Fruit fly (Drosophila melanogaster) whole organism, embryonic: ENCODE measurements around the gene CG17283.
A peak's percentile ranks its signal among the peaks of the same experiment; 100 is the strongest.

ENCODE experiments used
- Ada2b ChIP-seq: fragments of 200-800 bp; sonication (Bioruptor generic); IDR thresholded peaks from 2 replicates; pipeline ENCODE4 v1.3.6; 2022; ENCODE audit warnings: missing biosample characterization, missing genetic modification characterization
- Asciz ChIP-seq: fragments of 200-800 bp; sonication (Bioruptor generic); optimal IDR thresholded peaks from 2 replicates; lab custom pipeline; 2017; ENCODE audit warnings: missing biosample characterization, mild to moderate bottlenecking, missing genetic modification characterization, missing genetic modification reagents
- Atf6 ChIP-seq: fragments of 200-800 bp; sonication (Bioruptor generic); IDR thresholded peaks from 2 replicates; pipeline ENCODE4 v1.3.6; 2022; ENCODE audit warnings: missing biosample characterization, missing genetic modification characterization
- Blimp-1 ChIP-seq: fragments of 200-800 bp; sonication (Bioruptor generic); optimal IDR thresholded peaks from 3 replicates; lab custom pipeline; 2018; ENCODE audit warnings: missing biosample characterization, missing genetic modification characterization, mild to moderate bottlenecking, moderate library complexity, missing genetic modification reagents
- CG10274 ChIP-seq: fragments of 200-800 bp; sonication (Bioruptor generic); optimal IDR thresholded peaks from 3 replicates; lab custom pipeline; 2017; ENCODE audit warnings: missing biosample characterization, mild to moderate bottlenecking, missing genetic modification characterization
- CG10321 ChIP-seq: fragments of 200-800 bp; sonication (Bioruptor generic); IDR thresholded peaks from 2 replicates; pipeline ENCODE4 v1.3.6; 2022; ENCODE audit warnings: missing biosample characterization, missing genetic modification characterization
- CG10543 ChIP-seq: fragments of 200-800 bp; sonication (Bioruptor generic); optimal IDR thresholded peaks from 3 replicates; lab custom pipeline; 2017; ENCODE audit warnings: missing biosample characterization, mild to moderate bottlenecking, missing genetic modification characterization, moderate library complexity
- CG11695 ChIP-seq: fragments of 200-800 bp; sonication (Bioruptor generic); IDR thresholded peaks from 3 replicates; pipeline ENCODE4 v1.3.6; 2022; ENCODE audit warnings: missing biosample characterization, missing genetic modification characterization
- CG12769 ChIP-seq: fragments of 200-800 bp; sonication (Bioruptor generic); optimal IDR thresholded peaks from 2 replicates; lab custom pipeline; 2019; ENCODE audit warnings: missing biosample characterization, mild to moderate bottlenecking, missing genetic modification characterization, moderate library complexity
- CG12942 ChIP-seq: fragments of 200-800 bp; sonication (Bioruptor generic); optimal IDR thresholded peaks from 3 replicates; lab custom pipeline; 2016; ENCODE audit warnings: missing biosample characterization, missing genetic modification characterization
- CG16779 ChIP-seq: fragments of 200-800 bp; sonication (Bioruptor generic); IDR thresholded peaks from 2 replicates; pipeline ENCODE4 v1.3.6; 2022; ENCODE audit warnings: missing biosample characterization, missing genetic modification characterization
- CG17359 ChIP-seq: fragments of 200-800 bp; sonication (Bioruptor generic); optimal IDR thresholded peaks from 3 replicates; lab custom pipeline; 2018; ENCODE audit warnings: missing biosample characterization, mild to moderate bottlenecking, missing genetic modification characterization, moderate library complexity
- CG1792 ChIP-seq: fragments of 200-800 bp; sonication (Bioruptor generic); optimal IDR thresholded peaks from 2 replicates; lab custom pipeline; 2016; ENCODE audit warnings: missing biosample characterization, missing genetic modification characterization
- CG31365 ChIP-seq: fragments of 200-800 bp; sonication (Bioruptor generic); optimal IDR thresholded peaks from 2 replicates; lab custom pipeline; 2018; ENCODE audit warnings: missing biosample characterization, mild to moderate bottlenecking, missing genetic modification characterization
- CG3163 ChIP-seq: fragments of 200-800 bp; sonication (Bioruptor generic); optimal IDR thresholded peaks from 3 replicates; lab custom pipeline; 2016; ENCODE audit warnings: missing biosample characterization, missing genetic modification characterization
- CG3995 ChIP-seq: fragments of 200-800 bp; sonication (Bioruptor generic); optimal IDR thresholded peaks from 3 replicates; lab custom pipeline; 2016; ENCODE audit warnings: missing biosample characterization, missing genetic modification characterization
- CG8281 ChIP-seq: fragments of 200-800 bp; sonication (Bioruptor generic); optimal IDR thresholded peaks from 2 replicates; lab custom pipeline; 2018; ENCODE audit warnings: missing biosample characterization, mild to moderate bottlenecking, missing genetic modification characterization, moderate library complexity
- CG8765 ChIP-seq: fragments of 200-800 bp; sonication (Bioruptor generic); IDR thresholded peaks from 2 replicates; pipeline ENCODE4 v1.3.6; 2022; ENCODE audit warnings: missing biosample characterization, missing genetic modification characterization
- CHES-1-like ChIP-seq: fragments of 200-800 bp; sonication (Bioruptor generic); optimal IDR thresholded peaks from 2 replicates; lab custom pipeline; 2016; ENCODE audit warnings: missing biosample characterization, missing genetic modification characterization
- D19B ChIP-seq: fragments of 200-800 bp; sonication (Bioruptor generic); optimal IDR thresholded peaks from 2 replicates; lab custom pipeline; 2017; ENCODE audit warnings: missing biosample characterization, mild to moderate bottlenecking, missing genetic modification characterization
- Doc2 ChIP-seq: fragments of 200-800 bp; sonication (Bioruptor generic); IDR thresholded peaks from 2 replicates; pipeline ENCODE4 v1.3.6; 2022; ENCODE audit warnings: missing biosample characterization, missing genetic modification characterization
- Fer3 ChIP-seq: fragments of 200-800 bp; sonication (Bioruptor generic); optimal IDR thresholded peaks from 2 replicates; lab custom pipeline; 2018; ENCODE audit warnings: missing biosample characterization, mild to moderate bottlenecking, missing genetic modification characterization, moderate library complexity
- HmgZ ChIP-seq: fragments of 200-800 bp; sonication (Bioruptor generic); optimal IDR thresholded peaks from 2 replicates; lab custom pipeline; 2018; ENCODE audit warnings: missing biosample characterization, mild to moderate bottlenecking, missing genetic modification characterization
- Hr78 ChIP-seq, 2 experiments: fragments of 200-800 bp in 1 of 2; fragments of >200 bp in 1 of 2; sonication (Bioruptor generic) in 1 of 2; optimal IDR thresholded peaks; 2 replicates each; lab custom pipeline; 2017 to 2019; ENCODE audit warnings: missing biosample characterization in 2 of 2, missing genetic modification characterization in 2 of 2, mild to moderate bottlenecking in 1 of 2, moderate library complexity in 1 of 2
- MTF-1 ChIP-seq: fragments of 200-800 bp; sonication (Bioruptor generic); optimal IDR thresholded peaks from 2 replicates; lab custom pipeline; 2018; ENCODE audit warnings: missing biosample characterization, mild to moderate bottlenecking, missing genetic modification characterization, borderline replicate concordance
- Max ChIP-seq: fragments of 200-800 bp; sonication (Bioruptor generic); optimal IDR thresholded peaks from 2 replicates; lab custom pipeline; 2016; ENCODE audit warnings: missing biosample characterization, mild to moderate bottlenecking, missing genetic modification characterization
- NC2β ChIP-seq: fragments of 200-800 bp; sonication (Bioruptor generic); optimal IDR thresholded peaks from 2 replicates; lab custom pipeline; 2016; ENCODE audit warnings: missing biosample characterization, missing genetic modification characterization
- Nf-YC ChIP-seq: fragments of 200-800 bp; optimal IDR thresholded peaks from 3 replicates; lab custom pipeline; 2019; ENCODE audit warnings: missing biosample characterization, mild to moderate bottlenecking, missing genetic modification characterization, moderate library complexity
- Oli ChIP-seq: fragments of 200-800 bp; sonication (Bioruptor generic); optimal IDR thresholded peaks from 2 replicates; lab custom pipeline; 2018; ENCODE audit warnings: missing biosample characterization, mild to moderate bottlenecking, missing genetic modification characterization, moderate library complexity
- Ravus ChIP-seq: fragments of 200-800 bp; sonication (Bioruptor generic); IDR thresholded peaks from 2 replicates; pipeline ENCODE4 v1.3.6; 2022; ENCODE audit warnings: missing biosample characterization, missing genetic modification characterization
- ato ChIP-seq: fragments of 200-800 bp; sonication (Bioruptor generic); IDR thresholded peaks from 2 replicates; pipeline ENCODE4 v1.3.6; 2022; ENCODE audit warnings: missing biosample characterization, missing genetic modification characterization; ENCODE audit not compliant: partially characterized antibody
- cas ChIP-seq: fragments of 200-800 bp; sonication (Bioruptor generic); IDR thresholded peaks from 2 replicates; pipeline ENCODE4 v1.3.6; 2022; ENCODE audit warnings: missing biosample characterization, missing genetic modification characterization
- caup ChIP-seq: fragments of 200-800 bp; sonication (Bioruptor generic); optimal IDR thresholded peaks from 3 replicates; lab custom pipeline; 2017; ENCODE audit warnings: missing biosample characterization, mild to moderate bottlenecking, missing genetic modification characterization, moderate library complexity; ENCODE audit not compliant: severe bottlenecking
- chinmo ChIP-seq: fragments of 200-800 bp; sonication (Bioruptor generic); IDR thresholded peaks from 4 replicates; pipeline ENCODE4 v1.3.6; 2022; ENCODE audit warnings: missing biosample characterization, missing genetic modification characterization; ENCODE audit not compliant: partially characterized antibody
- crol ChIP-seq: fragments of 200-800 bp; sonication (Bioruptor generic); IDR thresholded peaks from 2 replicates; pipeline ENCODE4 v1.3.6; 2022; ENCODE audit warnings: missing biosample characterization, missing genetic modification characterization
- dan ChIP-seq: fragments of 200-800 bp; sonication (Bioruptor generic); IDR thresholded peaks from 2 replicates; pipeline ENCODE4 v1.3.6; 2022; ENCODE audit warnings: missing biosample characterization, missing genetic modification characterization
- gfzf ChIP-seq: fragments of 200-800 bp; sonication (Bioruptor generic); optimal IDR thresholded peaks from 2 replicates; lab custom pipeline; 2016; ENCODE audit warnings: missing biosample characterization, mild to moderate bottlenecking, missing genetic modification characterization, moderate library complexity
- gro ChIP-seq: fragments of 200-800 bp; sonication (Bioruptor generic); optimal IDR thresholded peaks from 2 replicates; lab custom pipeline; 2016; ENCODE audit warnings: missing biosample characterization, missing genetic modification characterization
- gt ChIP-seq: fragments of 200-800 bp; sonication (Bioruptor generic); IDR thresholded peaks from 2 replicates; pipeline ENCODE4 v1.3.6; 2022; ENCODE audit warnings: missing biosample characterization, missing genetic modification characterization
- hbn ChIP-seq: fragments of 200-800 bp; sonication (Bioruptor generic); IDR thresholded peaks from 2 replicates; pipeline ENCODE4 v1.3.6; 2022; ENCODE audit warnings: missing biosample characterization, missing genetic modification characterization; ENCODE audit not compliant: partially characterized antibody
- lab ChIP-seq: fragments of 200-800 bp; sonication (Bioruptor generic); optimal IDR thresholded peaks from 3 replicates; lab custom pipeline; 2017; ENCODE audit warnings: missing biosample characterization, missing genetic modification characterization, mild to moderate bottlenecking, moderate library complexity, missing genetic modification reagents
- lilli ChIP-seq: fragments of 200-800 bp; sonication (Bioruptor generic); optimal IDR thresholded peaks from 3 replicates; lab custom pipeline; 2016; ENCODE audit warnings: missing biosample characterization, missing genetic modification characterization
- lmd ChIP-seq: fragments of 200-800 bp; sonication (Bioruptor generic); IDR thresholded peaks from 2 replicates; pipeline ENCODE4 v1.3.6; 2022; ENCODE audit warnings: missing biosample characterization, missing genetic modification characterization
- repo ChIP-seq: fragments of 200-800 bp; sonication (Bioruptor generic); optimal IDR thresholded peaks from 2 replicates; lab custom pipeline; 2016; ENCODE audit warnings: missing biosample characterization, missing genetic modification characterization
- row ChIP-seq: fragments of 200-800 bp; sonication (Bioruptor generic); IDR thresholded peaks from 3 replicates; pipeline ENCODE4 v1.3.6; 2022; ENCODE audit warnings: missing biosample characterization, missing genetic modification characterization
- run ChIP-seq: fragments of 200-800 bp; sonication (Bioruptor generic); optimal IDR thresholded peaks from 3 replicates; lab custom pipeline; 2018; ENCODE audit warnings: missing biosample characterization, mild to moderate bottlenecking, missing genetic modification characterization
- slou ChIP-seq: fragments of 200-800 bp; sonication (Bioruptor generic); optimal IDR thresholded peaks from 3 replicates; lab custom pipeline; 2016; ENCODE audit warnings: missing biosample characterization, missing genetic modification characterization
- stc ChIP-seq: fragments of 200-800 bp; sonication (Bioruptor generic); IDR thresholded peaks from 2 replicates; pipeline ENCODE4 v1.3.6; 2022; ENCODE audit warnings: missing biosample characterization, missing genetic modification characterization
- tio ChIP-seq: fragments of 200-800 bp; sonication (Bioruptor generic); optimal IDR thresholded peaks from 2 replicates; lab custom pipeline; 2017; ENCODE audit warnings: missing biosample characterization, missing genetic modification characterization, inconsistent platforms

The CG17283 gene

dm6 chr3R:17391313-17391845 lies 16.3 kb upstream of the CG17283 start, which contains the start of the genes Brf and sds22 (continued):
- TF ChIP-seq tio (GFP tag; lab: Kevin White, UChicago) (peak; percentile 93), CG12942 (GFP tag; lab: Kevin White, UChicago) (peak; percentile 95), Max (GFP tag; lab: Kevin White, UChicago) (peak; percentile 98), D19B (GFP tag; lab: Kevin White, UChicago) (peak; percentile 87), Ravus (GFP tag; lab: Robert Waterston, UW) (peak; percentile 70), CG31365 (tag; lab: Kevin White, UChicago) (peak; percentile 76), Doc2 (GFP tag; lab: Robert Waterston, UW) (peak; percentile 72), run (tag; lab: Kevin White, UChicago) (peak; percentile 47), cas (peak; percentile 67), CG10321 (peak; percentile 61; the same call in 1 of the 2 replicates), stc (GFP tag; lab: Robert Waterston, UW) (peak; percentile 85), lab (GFP tag; lab: Kevin White, UChicago) (peak; percentile 96), CG3163 (GFP tag; lab: Kevin White, UChicago) (peak; percentile 79), Atf6 (GFP tag; lab: Robert Waterston, UW) (peak; percentile 93), gfzf (GFP tag; lab: Kevin White, UChicago) (peak; percentile 34), gt (peak; percentile 85), CG11695 (GFP tag; lab: Robert Waterston, UW) (peak; percentile 87), Ada2b (GFP tag; lab: Robert Waterston, UW) (peak; percentile 89), caup (GFP tag; lab: Kevin White, UChicago) (peak; percentile 94), gro (GFP tag; lab: Kevin White, UChicago) (peak; percentile 96), CG10274 (GFP tag; lab: Kevin White, UChicago) (peak; percentile 81), chinmo (GFP tag; lab: Robert Waterston, UW) (no peak), hbn (GFP tag; lab: Robert Waterston, UW) (peak; percentile 72), CG1792 (GFP tag; lab: Kevin White, UChicago) (peak; percentile 93), CG8765 (GFP tag; lab: Robert Waterston, UW) (peak; percentile 92), CG8281 (tag; lab: Kevin White, UChicago) (peak; percentile 85), Hr78 (GFP tag; optimal IDR thresholded peaks at IDR 0.05; lab: Kevin White, UChicago) (peak in 1 of 2 experiments; percentile 77), lilli (peak; percentile 98), crol (GFP tag; lab: Robert Waterston, UW) (no peak; the same call in 1 of the 2 replicates), row (GFP tag; lab: Robert Waterston, UW) (peak; percentile 98), NC2β (GFP tag; lab: Kevin White, UChicago) (peak; percentile 95), Oli (tag; lab: Kevin White, UChicago) (peak; percentile 92), Nf-YC (tag; lab: Kevin White, UChicago) (peak; percentile 89), Fer3 (tag; lab: Kevin White, UChicago) (peak; percentile 94), CG10543 (GFP tag; lab: Kevin White, UChicago) (peak; percentile 97), lmd (GFP tag; lab: Robert Waterston, UW) (peak; percentile 95), dan (peak; percentile 86), CG3995 (peak; percentile 77), slou (GFP tag; lab: Kevin White, UChicago) (peak; percentile 96), repo (GFP tag; lab: Kevin White, UChicago) (peak; percentile 90), CG17359 (peak; percentile 92), Asciz (GFP tag; lab: Kevin White, UChicago) (peak; percentile 86), Blimp-1 (GFP tag; lab: Kevin White, UChicago) (peak; percentile 91), HmgZ (peak; percentile 97), MTF-1 (GFP tag; lab: Kevin White, UChicago) (peak; percentile 74), CHES-1-like (GFP tag; lab: Kevin White, UChicago) (peak; percentile 93), CG16779 (GFP tag; lab: Robert Waterston, UW) (0 out of 2 replicates have a peak, but pooled peaks have one; percentile 47), ato (GFP tag; lab: Robert Waterston, UW) (no peak), CG12769 (peak; percentile 95)
